Worm (Caenorhabditis elegans): Measurements from ENCODE around the gene cest-34.
A peak's percentile ranks its signal among the peaks of the same experiment; 100 is the strongest.

cest-34 gene

DNA sequence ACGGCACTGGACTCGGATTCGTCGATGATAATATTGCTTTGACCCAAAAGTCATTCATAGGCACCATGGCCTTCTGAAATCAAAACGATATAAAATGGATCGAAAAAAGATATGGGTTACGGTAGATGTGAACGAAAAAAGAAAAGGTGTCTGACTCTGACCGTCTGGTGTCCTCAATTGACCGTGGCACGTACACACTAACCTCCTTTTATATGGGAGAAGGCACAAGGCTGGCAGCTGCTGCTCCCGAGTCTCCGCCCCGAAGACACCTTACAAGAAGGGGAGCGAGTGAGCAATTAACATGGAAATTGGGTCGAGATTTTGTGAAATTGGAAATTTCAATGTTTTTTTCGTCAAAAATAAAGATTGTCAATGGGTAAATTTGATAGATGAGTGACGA, 4.9 kb downstream of the cest-34 start, which contains the start of gene egl-46:
Gene egl-46 (minus strand): TSS at position 73 of the 400 bp plus-strand sequence.
- TF ChIP-seq fkh-10 (GFP tag; optimal IDR thresholded peaks at IDR 0.05) (no peak), zag-1 (tag; optimal IDR thresholded peaks at IDR 0.05) (no peak), ztf-11 (tag; optimal IDR thresholded peaks at IDR 0.05) (no peak), ceh-9 (tag; optimal IDR thresholded peaks at IDR 0.05) (no peak), lin-39 (tag; optimal IDR thresholded peaks at IDR 0.05) (no peak), nhr-23 (tag; optimal IDR thresholded peaks at IDR 0.05) (no peak), nhr-67 (tag; optimal IDR thresholded peaks at IDR 0.05) (no peak), skn-1 (tag; optimal IDR thresholded peaks at IDR 0.05) (no peak), nhr-11 (tag; optimal IDR thresholded peaks at IDR 0.05) (no peak), nhr-237 (tag; optimal IDR thresholded peaks at IDR 0.05) (no peak), ama-1 (optimal IDR thresholded peaks at IDR 0.05) (no peak), nhr-77 (tag; optimal IDR thresholded peaks at IDR 0.05) (no peak), lin-15B (tag; optimal IDR thresholded peaks at IDR 0.05) (no peak), ZK546.5 (tag; optimal IDR thresholded peaks at IDR 0.05) (no peak)

DNA sequence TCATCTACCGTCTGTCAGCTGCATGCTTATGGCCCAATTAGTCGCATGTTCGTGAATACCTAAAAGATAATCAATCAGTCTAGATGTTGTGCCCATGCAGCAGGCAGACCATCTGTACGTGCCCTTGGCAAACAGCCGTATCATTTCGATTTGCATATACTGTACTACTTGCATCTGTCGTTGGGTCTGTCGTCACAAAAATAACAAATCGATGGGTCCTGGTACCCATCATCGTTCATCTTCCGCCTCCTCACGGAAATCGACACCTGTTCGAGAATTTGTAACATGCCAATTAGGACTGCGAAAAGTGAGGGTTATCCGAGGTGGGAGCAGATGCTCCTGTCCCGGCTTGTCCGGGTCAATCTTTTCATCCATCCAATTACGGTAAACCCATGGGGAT, 6.7 kb downstream of the cest-34 start:
- TF ChIP-seq ceh-82 (tag; optimal IDR thresholded peaks at IDR 0.05) = no peak

DNA sequence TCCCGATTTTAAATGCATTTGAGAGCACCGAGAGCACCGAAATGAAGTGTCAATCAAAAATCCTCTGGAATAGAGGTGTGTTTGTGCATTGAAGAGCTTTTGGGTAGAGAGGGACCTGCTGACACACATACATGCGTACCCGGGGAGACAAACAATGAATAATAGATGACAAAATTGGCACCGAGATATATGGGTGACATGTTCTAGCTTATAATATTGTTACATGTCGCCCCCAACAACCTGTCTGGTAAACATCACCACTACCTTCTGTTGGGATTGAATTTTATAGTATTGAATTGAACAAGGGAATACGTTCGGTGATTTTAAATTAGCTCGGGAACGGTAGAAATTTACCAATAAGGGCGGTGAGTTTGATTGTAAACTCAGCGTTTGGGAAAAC, 7.1 kb downstream of the cest-34 start:
- TF ChIP-seq fkh-10 (GFP tag; optimal IDR thresholded peaks at IDR 0.05) = no peak
- TF ChIP-seq lin-39 (tag; optimal IDR thresholded peaks at IDR 0.05) = peak; percentile 36

DNA sequence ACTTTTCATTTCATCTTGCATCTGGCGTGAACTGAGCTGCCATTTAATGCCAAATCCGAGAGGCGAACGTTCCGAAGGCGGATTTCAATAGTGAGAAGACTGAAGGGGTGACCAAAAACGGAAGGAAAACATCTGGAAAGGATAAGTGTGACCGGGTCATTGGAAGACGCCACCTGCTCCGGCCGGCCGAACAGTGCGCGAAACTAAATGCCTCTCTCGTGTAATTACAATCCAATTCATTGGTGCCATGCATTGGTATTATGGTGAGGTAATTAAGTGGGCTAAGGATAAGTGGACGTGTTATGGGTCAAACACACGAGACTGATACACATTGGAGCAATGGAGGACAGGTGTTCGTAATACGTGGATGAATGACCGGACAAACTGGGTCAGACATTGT, 7.9 kb downstream of the cest-34 start:
- TF ChIP-seq fos-1 (tag; optimal IDR thresholded peaks at IDR 0.05) = no peak
- TF ChIP-seq elt-3 (tag; optimal IDR thresholded peaks at IDR 0.05) = no peak
- TF ChIP-seq pqm-1 (tag; optimal IDR thresholded peaks at IDR 0.05) = no peak
- TF ChIP-seq ceh-16 (tag; optimal IDR thresholded peaks at IDR 0.05) = no peak
- no peak for TF ChIP-seq nhr-76 (tag; optimal IDR thresholded peaks at IDR 0.05)
- TF ChIP-seq lin-15B (tag; optimal IDR thresholded peaks at IDR 0.05) = no peak
- TF ChIP-seq lin-39 (tag; optimal IDR thresholded peaks at IDR 0.05) = no peak
- TF ChIP-seq ceh-28 (tag; optimal IDR thresholded peaks at IDR 0.05) = no peak
- no peak for TF ChIP-seq mml-1 (tag; optimal IDR thresholded peaks at IDR 0.05)
- TF ChIP-seq zag-1 (tag; optimal IDR thresholded peaks at IDR 0.05) = no peak
- no peak for TF ChIP-seq nfya-1 (tag; optimal IDR thresholded peaks at IDR 0.05; ENCODE audit: insufficient read depth)
- TF ChIP-seq ceh-82 (tag; optimal IDR thresholded peaks at IDR 0.05) = no peak
- no peak for TF ChIP-seq unc-39 (tag; optimal IDR thresholded peaks at IDR 0.05)
- TF ChIP-seq nhr-237 (tag; optimal IDR thresholded peaks at IDR 0.05) = no peak
- TF ChIP-seq snpc-4 (tag; optimal IDR thresholded peaks at IDR 0.05) = no peak
- TF ChIP-seq ZK546.5 (tag; optimal IDR thresholded peaks at IDR 0.05) = no peak

DNA sequence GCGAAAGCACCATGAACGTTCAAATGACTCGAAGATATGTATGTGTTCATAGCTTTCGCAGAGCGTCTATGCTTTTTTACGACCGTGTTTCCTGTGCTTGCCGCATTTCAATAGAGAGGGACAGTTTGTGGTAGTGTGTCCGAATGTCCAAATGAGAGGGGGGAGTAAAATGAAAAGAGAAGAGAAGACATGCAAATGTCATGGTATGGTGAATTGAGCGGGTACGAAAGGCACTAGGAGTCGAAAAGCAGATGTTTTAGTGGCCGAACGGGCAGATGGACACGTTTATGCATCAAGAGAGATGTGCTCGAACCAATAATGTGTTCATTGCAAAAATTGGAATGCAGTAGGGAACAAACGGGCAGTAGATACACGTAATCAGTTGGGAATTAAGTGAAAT, 8.9 kb downstream of the cest-34 start:
- TF ChIP-seq ceh-16 (tag; optimal IDR thresholded peaks at IDR 0.05) (no peak), nhr-25 (tag; optimal IDR thresholded peaks at IDR 0.05) (no peak), ZK546.5 (tag; optimal IDR thresholded peaks at IDR 0.05) (no peak), skn-1 (tag; optimal IDR thresholded peaks at IDR 0.05) (no peak), mml-1 (tag; optimal IDR thresholded peaks at IDR 0.05) (no peak), snpc-4 (tag; optimal IDR thresholded peaks at IDR 0.05) (no peak), eor-1 (tag; optimal IDR thresholded peaks at IDR 0.05) (no peak), pqm-1 (tag; optimal IDR thresholded peaks at IDR 0.05) (no peak), lin-15B (tag; optimal IDR thresholded peaks at IDR 0.05) (no peak), nhr-77 (tag; optimal IDR thresholded peaks at IDR 0.05) (no peak), nhr-43 (tag; optimal IDR thresholded peaks at IDR 0.05; ENCODE audit: poor library complexity, severe bottlenecking) (no peak), nhr-28 (tag; optimal IDR thresholded peaks at IDR 0.05) (no peak), jun-1 (tag; optimal IDR thresholded peaks at IDR 0.05) (no peak), nfya-1 (tag; optimal IDR thresholded peaks at IDR 0.05; ENCODE audit: insufficient read depth) (no peak), egl-5 (tag; optimal IDR thresholded peaks at IDR 0.05) (no peak), elt-2 (tag; optimal IDR thresholded peaks at IDR 0.05) (no peak)

DNA sequence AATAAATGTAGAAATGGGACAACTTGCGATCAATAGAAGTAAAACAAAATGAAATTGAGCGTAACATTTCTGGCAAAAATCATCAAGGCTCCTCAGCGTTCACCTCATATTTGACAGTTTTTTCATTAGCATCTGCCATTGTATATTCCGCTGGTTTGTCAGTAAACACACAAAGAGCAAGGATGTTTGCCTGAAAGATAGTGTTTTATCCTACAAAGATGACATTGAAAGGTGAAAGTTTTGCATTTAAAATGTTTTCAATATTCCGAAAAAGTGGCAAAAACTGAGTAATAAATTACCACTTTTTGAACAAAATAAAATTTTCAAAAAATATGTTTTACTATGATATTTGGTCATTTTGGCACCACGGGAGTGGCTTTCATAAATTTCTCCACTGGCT, 9.4 kb downstream of the cest-34 start:
- no peak for TF ChIP-seq egl-27 (tag; optimal IDR thresholded peaks at IDR 0.05)
- TF ChIP-seq unc-39 (tag; optimal IDR thresholded peaks at IDR 0.05) = no peak
- TF ChIP-seq ceh-9 (tag; optimal IDR thresholded peaks at IDR 0.05) = no peak
- no peak for TF ChIP-seq lin-15B (tag; optimal IDR thresholded peaks at IDR 0.05)
- no peak for TF ChIP-seq nhr-12 (tag; optimal IDR thresholded peaks at IDR 0.05)
- TF ChIP-seq fkh-10 (GFP tag; optimal IDR thresholded peaks at IDR 0.05) = no peak
- TF ChIP-seq nhr-25 (tag; optimal IDR thresholded peaks at IDR 0.05) = no peak
- no peak for TF ChIP-seq nfya-1 (tag; optimal IDR thresholded peaks at IDR 0.05; ENCODE audit: insufficient read depth)
- no peak for TF ChIP-seq aly-2 (tag; optimal IDR thresholded peaks at IDR 0.05)
- no peak for TF ChIP-seq tbx-2 (tag; optimal IDR thresholded peaks at IDR 0.05)
- TF ChIP-seq ama-1 (optimal IDR thresholded peaks at IDR 0.05) = no peak
- TF ChIP-seq mml-1 (tag; optimal IDR thresholded peaks at IDR 0.05) = no peak
- TF ChIP-seq nhr-67 (tag; optimal IDR thresholded peaks at IDR 0.05) = no peak
- TF ChIP-seq ztf-4 (tag; optimal IDR thresholded peaks at IDR 0.05) = no peak
- TF ChIP-seq nhr-23 (tag; optimal IDR thresholded peaks at IDR 0.05) = no peak
- no peak for TF ChIP-seq mdl-1 (tag; optimal IDR thresholded peaks at IDR 0.05)
- no peak for TF ChIP-seq nhr-76 (tag; optimal IDR thresholded peaks at IDR 0.05)
